Worm (Caenorhabditis elegans) whole organism, early embryonic: ENCODE results near the gene nep-26.

ENCODE experiments used
- F13C5.2 ChIP-seq: sonication (generic microtip); optimal IDR thresholded peaks from 2 replicates; lab custom pipeline; 2017; ENCODE audit warnings: mild to moderate bottlenecking, missing genetic modification characterization, inconsistent platforms, missing compliant biosample characterization
- ama-1 ChIP-seq: fragments of 150-350 bp; optimal IDR thresholded peaks from 2 replicates; lab custom pipeline; 2014
- ceh-36 ChIP-seq: sonication (generic microtip); optimal IDR thresholded peaks from 2 replicates; lab custom pipeline; 2016; ENCODE audit warnings: missing genetic modification characterization, inconsistent platforms, missing compliant biosample characterization
- hmbx-1 ChIP-seq: sonication (generic microtip); optimal IDR thresholded peaks from 2 replicates; lab custom pipeline; 2016; ENCODE audit warnings: mild to moderate bottlenecking, missing genetic modification characterization, missing compliant biosample characterization
- hmg-4 ChIP-seq: fragments of 200-800 bp; sonication (Bioruptor generic); optimal IDR thresholded peaks from 2 replicates; lab custom pipeline; 2018; ENCODE audit warnings: mild to moderate bottlenecking, missing genetic modification characterization, missing compliant biosample characterization
- hnd-1 ChIP-seq: sonication (generic microtip); optimal IDR thresholded peaks from 2 replicates; lab custom pipeline; 2016; ENCODE audit warnings: missing genetic modification characterization, missing compliant biosample characterization

DNA sequence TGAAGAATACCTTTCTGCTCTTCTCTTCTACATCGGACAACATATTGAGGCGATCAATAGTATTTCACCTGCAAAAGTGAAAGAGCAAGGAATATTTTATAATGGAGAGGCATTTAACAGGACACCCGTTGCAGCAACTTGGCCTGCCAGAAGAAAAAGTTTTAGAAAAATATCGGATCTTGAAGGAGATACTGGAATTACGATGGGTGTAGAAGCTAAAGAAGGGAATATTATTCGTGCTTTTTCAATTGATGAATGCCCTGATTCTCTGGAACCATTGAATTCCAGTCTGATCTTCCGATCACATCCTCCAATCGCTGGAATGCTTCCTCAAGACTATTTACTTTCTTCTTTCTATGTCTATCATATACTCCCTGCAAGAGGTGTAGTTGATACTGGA, 38.7 kb downstream of the nep-26 start:
- TF ChIP-seq ama-1 (lab: Kevin White, UChicago) = no peak
- no peak for TF ChIP-seq hmg-4
- TF ChIP-seq ceh-36 (tag; lab: Kevin White, UChicago) = no peak
- no peak for TF ChIP-seq hmbx-1 (tag; lab: Kevin White, UChicago)
- TF ChIP-seq hnd-1 = no peak
- TF ChIP-seq F13C5.2 = no peak
